Worm (Caenorhabditis elegans): ENCODE measurements around the gene C33D9.13.

The C33D9.13 gene

ce11 chrIV:8757729-8758128 lies 27.3 kb downstream of the C33D9.13 start:
- TF ChIP-seq eor-1 (tag; optimal IDR thresholded peaks at IDR 0.05) (no peak), aly-2 (tag; optimal IDR thresholded peaks at IDR 0.05) (no peak), daf-12 (tag; optimal IDR thresholded peaks at IDR 0.05) (no peak), mdl-1 (tag; optimal IDR thresholded peaks at IDR 0.05) (no peak), elt-2 (tag; optimal IDR thresholded peaks at IDR 0.05) (peak; percentile 85), nhr-23 (tag; optimal IDR thresholded peaks at IDR 0.05) (no peak), ceh-28 (tag; optimal IDR thresholded peaks at IDR 0.05) (no peak), pqm-1 (tag; optimal IDR thresholded peaks at IDR 0.05) (peak; percentile 68), nhr-25 (tag; optimal IDR thresholded peaks at IDR 0.05) (no peak), nhr-237 (tag; optimal IDR thresholded peaks at IDR 0.05) (no peak), pha-4 (tag; optimal IDR thresholded peaks at IDR 0.05) (peak; percentile 45), nfya-1 (tag; optimal IDR thresholded peaks at IDR 0.05; ENCODE audit: insufficient read depth) (peak; percentile 41), nhr-11 (tag; optimal IDR thresholded peaks at IDR 0.05) (no peak), fkh-10 (GFP tag; optimal IDR thresholded peaks at IDR 0.05) (no peak), nhr-67 (tag; optimal IDR thresholded peaks at IDR 0.05) (no peak)

ce11 chrIV:8754727-8755126 lies 30.4 kb downstream of the C33D9.13 start, which contains the start of gene elli-1:
TSS of gene elli-1 (minus strand) at chrIV:8754827.
- TF ChIP-seq hmg-11 (tag; optimal IDR thresholded peaks at IDR 0.05): no peak
- TF ChIP-seq fkh-2 (tag; optimal IDR thresholded peaks at IDR 0.05): no peak
- no peak for TF ChIP-seq ceh-16 (tag; optimal IDR thresholded peaks at IDR 0.05)
- no peak for TF ChIP-seq daf-12 (tag; optimal IDR thresholded peaks at IDR 0.05)
- no peak for TF ChIP-seq R02D3.7 (tag; optimal IDR thresholded peaks at IDR 0.05)
- TF ChIP-seq jun-1 (tag; optimal IDR thresholded peaks at IDR 0.05): no peak
- TF ChIP-seq nhr-76 (tag; optimal IDR thresholded peaks at IDR 0.05): no peak
- TF ChIP-seq fos-1 (tag; optimal IDR thresholded peaks at IDR 0.05): no peak
- TF ChIP-seq pha-4 (tag; optimal IDR thresholded peaks at IDR 0.05): no peak
- TF ChIP-seq ZK546.5 (tag; optimal IDR thresholded peaks at IDR 0.05): no peak
- no peak for TF ChIP-seq mdl-1 (tag; optimal IDR thresholded peaks at IDR 0.05)
- TF ChIP-seq unc-62 (GFP tag; optimal IDR thresholded peaks at IDR 0.05): no peak
- no peak for TF ChIP-seq snpc-4 (tag; optimal IDR thresholded peaks at IDR 0.05)
- no peak for TF ChIP-seq eor-1 (tag; optimal IDR thresholded peaks at IDR 0.05)
- no peak for TF ChIP-seq aly-2 (tag; optimal IDR thresholded peaks at IDR 0.05)
- no peak for TF ChIP-seq ceh-28 (tag; optimal IDR thresholded peaks at IDR 0.05)
- TF ChIP-seq elt-1 (tag; optimal IDR thresholded peaks at IDR 0.05): no peak
- TF ChIP-seq egl-27 (tag; optimal IDR thresholded peaks at IDR 0.05): no peak

ce11 chrIV:8754146-8754545 lies 30.9 kb downstream of the C33D9.13 start:
- TF ChIP-seq nhr-11 (tag; optimal IDR thresholded peaks at IDR 0.05): no peak
- TF ChIP-seq sea-2 (GFP tag; optimal IDR thresholded peaks at IDR 0.05): no peak
- TF ChIP-seq unc-62 (GFP tag; optimal IDR thresholded peaks at IDR 0.05): no peak
- TF ChIP-seq ceh-82 (tag; optimal IDR thresholded peaks at IDR 0.05): no peak
- no peak for TF ChIP-seq elt-3 (tag; optimal IDR thresholded peaks at IDR 0.05)
- TF ChIP-seq lin-15B (tag; optimal IDR thresholded peaks at IDR 0.05): no peak

ce11 chrIV:8752492-8752891 lies 32.6 kb downstream of the C33D9.13 start:
- TF ChIP-seq ceh-28 (tag; optimal IDR thresholded peaks at IDR 0.05): no peak

ce11 chrIV:8748967-8749366 lies 36.1 kb downstream of the C33D9.13 start:
- TF ChIP-seq nfya-1 (tag; optimal IDR thresholded peaks at IDR 0.05; ENCODE audit: insufficient read depth) (peak; percentile 71), ztf-11 (tag; optimal IDR thresholded peaks at IDR 0.05) (no peak)

- TF ChIP-seq snpc-4 (tag; optimal IDR thresholded peaks at IDR 0.05) (no peak), nhr-25 (tag; optimal IDR thresholded peaks at IDR 0.05) (no peak), zag-1 (tag; optimal IDR thresholded peaks at IDR 0.05) (no peak)
Measured at ce11 chrIV:8745591-8746302, 39.3 kb downstream of the C33D9.13 start, which contains the start of the genes F20C5.7 and parg-1. TSS of gene F20C5.7 (minus strand) at chrIV:8745691. TSS of gene parg-1 (plus strand) at chrIV:8746252.
